Worm (Caenorhabditis elegans): ENCODE data around the gene T24E12.12.

ce11 chrII:3786538-3786937 lies 27.4 kb downstream of the T24E12.12 start:
- TF ChIP-seq egl-5 (tag; optimal IDR thresholded peaks at IDR 0.05) (no peak), nhr-11 (tag; optimal IDR thresholded peaks at IDR 0.05) (no peak), ceh-28 (tag; optimal IDR thresholded peaks at IDR 0.05) (no peak), lin-15B (tag; optimal IDR thresholded peaks at IDR 0.05) (no peak), ztf-11 (tag; optimal IDR thresholded peaks at IDR 0.05) (no peak), daf-12 (tag; optimal IDR thresholded peaks at IDR 0.05) (no peak), nhr-77 (tag; optimal IDR thresholded peaks at IDR 0.05) (no peak), unc-39 (tag; optimal IDR thresholded peaks at IDR 0.05) (no peak)
